Worm (Caenorhabditis elegans) whole organism, L4 larva: ENCODE measurements around the gene srh-75.

ENCODE experiments used
- R02D3.7 ChIP-seq: fragments of 150-350 bp; sonication (generic microtip); optimal IDR thresholded peaks from 3 replicates; lab custom pipeline; 2014; ENCODE audit warnings: missing biosample characterization, missing genetic modification characterization
- Y105C5A.15 ChIP-seq: fragments of 200-800 bp; sonication (Bioruptor generic); IDR thresholded peaks from 2 replicates; pipeline ENCODE4 v1.3.6; 2022; ENCODE audit warnings: missing genetic modification characterization, missing compliant biosample characterization
- ama-1 ChIP-seq: fragments of 150-350 bp; optimal IDR thresholded peaks from 2 replicates; lab custom pipeline; 2014; ENCODE audit warnings: inconsistent platforms, mixed read lengths
- lim-7 ChIP-seq: fragments of 200-800 bp; sonication (Bioruptor generic); IDR thresholded peaks from 2 replicates; pipeline ENCODE4 v1.3.6; 2022; ENCODE audit warnings: missing genetic modification characterization, missing compliant biosample characterization
- lsy-2 ChIP-seq, 2 experiments: fragments of 150-350 bp in 1 of 2; sonication (generic microtip) in 1 of 2; optimal IDR thresholded peaks; 2 replicates each; lab custom pipeline; 2014 to 2017; ENCODE audit warnings: missing biosample characterization in 2 of 2, missing genetic modification characterization in 2 of 2
- nhr-25 ChIP-seq: sonication (generic microtip); optimal IDR thresholded peaks from 2 replicates; lab custom pipeline; 2017; ENCODE audit warnings: missing genetic modification characterization, mild to moderate bottlenecking, missing compliant biosample characterization, antibody characterized with exemption, moderate library complexity, borderline replicate concordance; ENCODE audit not compliant: insufficient read depth
- pha-4 ChIP-seq, 2 experiments: fragments of 150-350 bp in 1 of 2; fragments of 200-800 bp in 1 of 2; sonication (Bioruptor generic) in 1 of 2; IDR thresholded peaks in 1 of 2; optimal IDR thresholded peaks in 1 of 2; 2 replicates each; pipeline versions ENCODE4 v1.3.6 to Lab custom; 2014 to 2022; ENCODE audit warnings: missing genetic modification characterization in 2 of 2, missing genetic modification reagents in 2 of 2, missing biosample characterization in 1 of 2, missing compliant biosample characterization in 1 of 2

DNA sequence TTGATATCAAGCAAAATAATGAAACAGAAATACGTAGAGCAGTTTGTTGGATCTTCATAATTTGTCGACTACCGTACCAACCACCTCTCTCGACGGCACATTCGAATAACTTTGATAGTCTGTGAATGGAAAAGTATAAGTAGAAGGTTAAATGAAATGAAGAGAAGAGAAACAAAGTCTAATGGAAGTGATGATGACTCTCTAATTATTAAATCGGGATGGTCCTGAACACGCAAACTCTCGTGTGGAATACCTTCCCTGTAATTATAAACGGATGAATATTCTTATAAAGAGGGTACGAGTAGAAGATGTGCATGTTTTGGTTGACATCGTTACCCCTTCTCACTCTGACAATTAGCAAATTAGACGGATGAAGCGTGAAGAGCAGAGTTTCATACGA is 34.1 kb downstream of the srh-75 start, which contains the start of the genes C13G3.12 and hot-6:
- no peak for TF ChIP-seq ama-1
- TF ChIP-seq lsy-2 (tag; optimal IDR thresholded peaks at IDR 0.05; lab: Kevin White, UChicago): no peak
- no peak for TF ChIP-seq lim-7
- no peak for TF ChIP-seq nhr-25 (tag; lab: Kevin White, UChicago)
- TF ChIP-seq Y105C5A.15 (GFP tag; lab: Robert Waterston, UW): no peak
- TF ChIP-seq R02D3.7 (tag; lab: Kevin White, UChicago): no peak
- no peak for TF ChIP-seq pha-4 (GFP tag; IDR thresholded peaks at IDR 0.05; lab: Robert Waterston, UW)
- TF ChIP-seq pha-4 (tag; optimal IDR thresholded peaks at IDR 0.05; lab: Kevin White, UChicago): no peak
